Worm (Caenorhabditis elegans) whole organism, young adult: ENCODE results near the gene air-1.

Experiments used
- B0035.1 ChIP-seq: sonication (generic microtip); optimal IDR thresholded peaks from 2 replicates; lab custom pipeline; 2016; ENCODE audit warnings: missing genetic modification characterization, mild to moderate bottlenecking, missing compliant biosample characterization, missing genotype, missing genetic modification reagents
- D2030.7 ChIP-seq: fragments of 200-800 bp; sonication (Bioruptor generic); IDR thresholded peaks from 2 replicates; pipeline ENCODE4 v1.3.6; 2022; ENCODE audit warnings: missing genetic modification reagents, missing genetic modification characterization, missing compliant biosample characterization
- K11D2.4 ChIP-seq: fragments of 200-800 bp; sonication (Bioruptor generic); IDR thresholded peaks from 2 replicates; pipeline ENCODE4 v1.3.6; 2022; ENCODE audit warnings: missing genetic modification reagents, missing genetic modification characterization, missing compliant biosample characterization
- K12H6.12 ChIP-seq: fragments of 200-800 bp; sonication (Bioruptor generic); optimal IDR thresholded peaks from 2 replicates; lab custom pipeline; 2018; ENCODE audit warnings: mild to moderate bottlenecking, missing genetic modification characterization, missing compliant biosample characterization
- Y53G8AR.9 ChIP-seq: fragments of 200-800 bp; sonication (Bioruptor generic); conservative IDR thresholded peaks from 2 replicates; pipeline ENCODE4 v1.3.6; 2022; ENCODE audit warnings: missing genetic modification reagents, missing genetic modification characterization, missing compliant biosample characterization
- Y56A3A.18 ChIP-seq: fragments of 200-800 bp; sonication (Bioruptor generic); IDR thresholded peaks from 2 replicates; pipeline ENCODE4 v1.3.6; 2022; ENCODE audit warnings: missing genetic modification reagents, missing genetic modification characterization, missing compliant biosample characterization
- Y67H2A.10 ChIP-seq: fragments of 200-800 bp; sonication (Bioruptor generic); conservative IDR thresholded peaks from 2 replicates; pipeline ENCODE4 v1.3.6; 2022; ENCODE audit warnings: missing genetic modification reagents, missing genetic modification characterization, missing compliant biosample characterization
- akir-1 ChIP-seq: fragments of 200-800 bp; sonication (Bioruptor generic); optimal IDR thresholded peaks from 2 replicates; lab custom pipeline; 2018; ENCODE audit warnings: mild to moderate bottlenecking, missing genetic modification characterization, moderate library complexity, missing compliant biosample characterization
- ama-1 ChIP-seq, 3 experiments: fragments of 150-350 bp in 1 of 3; sonication (generic microtip) in 2 of 3; optimal IDR thresholded peaks; 2 replicates each; lab custom pipeline; 2014 to 2018; ENCODE audit warnings: missing biosample characterization in 2 of 3, missing genetic modification characterization in 2 of 3, missing genetic modification reagents in 2 of 3
- ceh-58 ChIP-seq: fragments of 200-800 bp; sonication (Bioruptor generic); IDR thresholded peaks from 2 replicates; pipeline ENCODE4 v1.3.6; 2022; ENCODE audit warnings: missing genetic modification characterization, missing compliant biosample characterization
- die-1 ChIP-seq: sonication (generic microtip); optimal IDR thresholded peaks from 2 replicates; lab custom pipeline; 2016; ENCODE audit warnings: missing genotype, mild to moderate bottlenecking, missing genetic modification characterization, missing compliant biosample characterization
- dox-1 ChIP-seq: fragments of 200-800 bp; sonication (Bioruptor generic); IDR thresholded peaks from 2 replicates; pipeline ENCODE4 v1.3.6; 2022; ENCODE audit warnings: missing genetic modification reagents, missing genetic modification characterization, missing compliant biosample characterization
- efl-1 ChIP-seq: fragments of 150-350 bp; optimal IDR thresholded peaks from 2 replicates; lab custom pipeline; 2014; ENCODE audit warnings: missing biosample characterization, missing genetic modification reagents, missing genetic modification characterization
- ets-4 ChIP-seq: fragments of 200-800 bp; sonication (Bioruptor generic); optimal IDR thresholded peaks from 2 replicates; lab custom pipeline; 2018; ENCODE audit warnings: mild to moderate bottlenecking, missing genetic modification characterization, missing compliant biosample characterization
- hlh-12 ChIP-seq: sonication (generic microtip); optimal IDR thresholded peaks from 2 replicates; lab custom pipeline; 2016; ENCODE audit warnings: missing genetic modification characterization, missing compliant biosample characterization
- let-526 ChIP-seq: fragments of 200-800 bp; sonication (Bioruptor generic); IDR thresholded peaks from 2 replicates; pipeline ENCODE4 v1.3.6; 2022; ENCODE audit warnings: missing genetic modification reagents, missing genetic modification characterization, missing compliant biosample characterization
- lin-54 ChIP-seq: fragments of 200-800 bp; sonication (Bioruptor generic); optimal IDR thresholded peaks from 2 replicates; lab custom pipeline; 2018; ENCODE audit warnings: mild to moderate bottlenecking, missing genetic modification characterization, missing compliant biosample characterization
- lsl-1 ChIP-seq: fragments of 200-800 bp; sonication (Bioruptor generic); optimal IDR thresholded peaks from 2 replicates; lab custom pipeline; 2018; ENCODE audit warnings: mild to moderate bottlenecking, missing genetic modification characterization, moderate library complexity, missing compliant biosample characterization
- lsy-27 ChIP-seq: sonication (generic microtip); optimal IDR thresholded peaks from 2 replicates; lab custom pipeline; 2017; ENCODE audit warnings: missing genetic modification characterization, mild to moderate bottlenecking, missing compliant biosample characterization, antibody characterized with exemption, missing genotype, borderline replicate concordance; ENCODE audit not compliant: insufficient read depth
- madf-8 ChIP-seq: fragments of 200-800 bp; sonication (Bioruptor generic); conservative IDR thresholded peaks from 2 replicates; pipeline ENCODE4 v1.3.6; 2022; ENCODE audit warnings: missing genetic modification reagents, missing genetic modification characterization, missing compliant biosample characterization
- mes-4 ChIP-seq: sonication (generic microtip); optimal IDR thresholded peaks from 2 replicates; lab custom pipeline; 2016; ENCODE audit warnings: missing genotype, missing genetic modification characterization, missing compliant biosample characterization
- nhr-120 ChIP-seq: fragments of 200-800 bp; sonication (Bioruptor generic); IDR thresholded peaks from 2 replicates; pipeline ENCODE4 v1.3.6; 2022; ENCODE audit warnings: missing genetic modification characterization, missing compliant biosample characterization
- nhr-80 ChIP-seq: sonication (generic microtip); optimal IDR thresholded peaks from 2 replicates; lab custom pipeline; 2016; ENCODE audit warnings: missing genetic modification characterization, missing compliant biosample characterization
- pha-4 ChIP-seq: fragments of 150-350 bp; sonication (generic microtip); optimal IDR thresholded peaks from 2 replicates; lab custom pipeline; 2014; ENCODE audit warnings: missing biosample characterization, missing genetic modification reagents, missing genetic modification characterization
- repo-1 ChIP-seq: sonication (generic microtip); optimal IDR thresholded peaks from 2 replicates; lab custom pipeline; 2017; ENCODE audit warnings: mild to moderate bottlenecking, missing genetic modification characterization, missing compliant biosample characterization
- snpc-1.3 ChIP-seq: sonication (generic microtip); optimal IDR thresholded peaks from 2 replicates; lab custom pipeline; 2017; ENCODE audit warnings: missing genetic modification characterization, mild to moderate bottlenecking, missing compliant biosample characterization, antibody characterized with exemption, moderate library complexity, missing genotype, missing genetic modification reagents; ENCODE audit not compliant: insufficient read depth
- somi-1 ChIP-seq: fragments of 200-800 bp; sonication (Bioruptor generic); optimal IDR thresholded peaks from 2 replicates; lab custom pipeline; 2018; ENCODE audit warnings: mild to moderate bottlenecking, missing genetic modification characterization, missing compliant biosample characterization
- tbp1 ChIP-seq: fragments of 200-800 bp; sonication (Bioruptor generic); optimal IDR thresholded peaks from 2 replicates; lab custom pipeline; 2018; ENCODE audit warnings: mild to moderate bottlenecking, missing genetic modification characterization, missing compliant biosample characterization
- unc-62 ChIP-seq: fragments of 150-350 bp; optimal IDR thresholded peaks from 2 replicates; lab custom pipeline; 2014; ENCODE audit warnings: missing biosample characterization, missing genetic modification reagents, missing genetic modification characterization
- ztf-25 ChIP-seq: fragments of 200-800 bp; sonication (Bioruptor generic); IDR thresholded peaks from 2 replicates; pipeline ENCODE4 v1.3.6; 2022; ENCODE audit warnings: missing genetic modification reagents, missing genetic modification characterization, missing compliant biosample characterization
- ztf-26 ChIP-seq: sonication (generic microtip); optimal IDR thresholded peaks from 2 replicates; lab custom pipeline; 2017; ENCODE audit warnings: missing genetic modification characterization, missing compliant biosample characterization
- ztf-3 ChIP-seq: fragments of 200-800 bp; sonication (Bioruptor generic); optimal IDR thresholded peaks from 2 replicates; lab custom pipeline; 2018; ENCODE audit warnings: mild to moderate bottlenecking, missing genetic modification characterization, missing compliant biosample characterization

Gene air-1

ce11 chrV:8239928-8240327 lies 18.6 kb downstream of the air-1 start, which contains the start of gene C16D9.3:
Gene C16D9.3 (minus strand): TSS chrV:8240028.
- TF ChIP-seq ets-4 (GFP tag; lab: Kevin White, UChicago) (no peak), akir-1 (GFP tag; lab: Kevin White, UChicago) (no peak), die-1 (tag; lab: Kevin White, UChicago) (no peak), madf-8 (GFP tag; lab: Robert Waterston, UW) (no peak), Y67H2A.10 (GFP tag; lab: Robert Waterston, UW) (no peak), repo-1 (no peak), snpc-1.3 (tag; lab: Kevin White, UChicago) (no peak), ama-1 (optimal IDR thresholded peaks at IDR 0.05; lab: Kevin White, UChicago) (no peak), ama-1 (GFP tag; optimal IDR thresholded peaks at IDR 0.05; lab: Kevin White, UChicago) (no peak), lsl-1 (GFP tag; lab: Kevin White, UChicago) (no peak), D2030.7 (GFP tag; lab: Robert Waterston, UW) (no peak), Y53G8AR.9 (no peak), dox-1 (GFP tag; lab: Robert Waterston, UW) (no peak), somi-1 (GFP tag; lab: Kevin White, UChicago) (no peak), Y56A3A.18 (GFP tag; lab: Robert Waterston, UW) (no peak)

ce11 chrV:8242798-8243197 lies 21.5 kb downstream of the air-1 start, which contains the start of gene C16D9.4:
Gene C16D9.4 (minus strand): TSS chrV:8242898.
- TF ChIP-seq tbp1 (GFP tag; lab: Kevin White, UChicago) (no peak), pha-4 (tag; lab: Kevin White, UChicago) (no peak), nhr-120 (GFP tag; lab: Robert Waterston, UW) (no peak), unc-62 (no peak), hlh-12 (tag; lab: Kevin White, UChicago) (no peak), lin-54 (no peak), K12H6.12 (tag; lab: Kevin White, UChicago) (no peak), K11D2.4 (no peak), ztf-26 (tag; lab: Kevin White, UChicago) (no peak), ztf-25 (GFP tag; lab: Robert Waterston, UW) (no peak)

DNA sequence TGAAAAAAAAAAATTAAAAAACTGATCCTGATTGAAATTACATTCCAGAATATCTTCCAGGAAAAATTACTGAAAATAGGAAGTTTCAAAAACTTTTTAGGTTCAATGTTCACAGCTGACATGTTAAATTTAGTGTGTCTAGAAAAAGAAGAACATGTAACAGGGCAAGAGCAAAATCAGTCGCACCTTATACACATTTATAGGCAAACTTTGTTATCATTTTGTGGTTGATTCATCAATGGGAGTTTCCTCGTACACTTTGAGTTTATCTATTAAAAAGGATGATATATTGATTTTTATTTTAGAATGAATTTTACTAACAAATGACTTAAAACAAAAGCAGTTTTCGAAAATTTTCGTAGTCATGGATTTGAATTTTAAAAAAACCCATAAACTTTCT lies 21.9 kb downstream of the air-1 start:
- peak; percentile 42 for TF ChIP-seq nhr-80 (tag; lab: Kevin White, UChicago)
- TF ChIP-seq ztf-3 (GFP tag; lab: Kevin White, UChicago), result no peak

DNA sequence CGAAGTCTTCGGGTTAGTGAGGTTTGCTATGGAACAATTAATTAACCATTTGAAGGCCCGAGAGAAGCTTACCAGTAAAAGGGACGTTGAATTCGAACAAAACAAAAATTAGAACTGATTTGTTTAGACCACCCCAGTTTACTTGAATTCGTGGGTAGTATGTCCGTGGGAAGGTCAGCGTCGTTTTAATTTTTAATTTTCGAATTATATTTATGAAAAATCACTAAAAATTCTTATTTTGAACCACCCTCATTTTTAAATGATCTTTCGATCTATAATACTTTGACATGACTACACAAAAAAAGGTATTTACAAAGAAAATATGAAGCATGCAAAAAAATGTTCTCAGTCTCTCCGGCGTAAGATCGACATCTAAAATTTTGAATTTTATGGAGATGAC lies 24.2 kb downstream of the air-1 start, which contains the start of gene C16D9.5:
C16D9.5 (minus strand) TSS at position 101 of the 400 bp plus-strand sequence.
- TF ChIP-seq lsy-27 (tag; lab: Kevin White, UChicago) (no peak), B0035.1 (tag; lab: Kevin White, UChicago) (no peak), efl-1 (GFP tag; lab: Kevin White, UChicago) (no peak), let-526 (GFP tag; lab: Robert Waterston, UW) (no peak), mes-4 (tag; lab: Kevin White, UChicago) (no peak), ceh-58 (GFP tag; lab: Robert Waterston, UW) (no peak)
- TF ChIP-seq, all 124 proteins: peak for 0
